Fruit fly (Drosophila melanogaster) whole organism, prepupa: Measurements from ENCODE around the gene CG14621.

Source experiments
- CG10669 ChIP-seq: fragments of 200-800 bp; sonication (Bioruptor generic); optimal IDR thresholded peaks from 3 replicates; lab custom pipeline; 2018; ENCODE audit warnings: missing biosample characterization, mild to moderate bottlenecking, missing genetic modification characterization, moderate library complexity
- CG8119 ChIP-seq: fragments of 200-800 bp; sonication (Bioruptor generic); IDR thresholded peaks from 3 replicates; pipeline ENCODE4 v1.3.6; 2022; ENCODE audit warnings: missing biosample characterization, missing genetic modification characterization
- Ets96B ChIP-seq: fragments of 200-800 bp; optimal IDR thresholded peaks from 2 replicates; lab custom pipeline; 2019; ENCODE audit warnings: missing biosample characterization, mild to moderate bottlenecking, missing genetic modification characterization, moderate library complexity
- Lpt ChIP-seq: fragments of 200-800 bp; sonication (Bioruptor generic); optimal IDR thresholded peaks from 3 replicates; lab custom pipeline; 2016; ENCODE audit warnings: missing biosample characterization, missing genetic modification characterization
- Met ChIP-seq: fragments of 200-800 bp; sonication (Bioruptor generic); optimal IDR thresholded peaks from 3 replicates; lab custom pipeline; 2016; ENCODE audit warnings: missing biosample characterization, missing genetic modification characterization
- cyc ChIP-seq: fragments of 200-800 bp; sonication (Bioruptor generic); optimal IDR thresholded peaks from 3 replicates; lab custom pipeline; 2016; ENCODE audit warnings: missing biosample characterization, missing genetic modification characterization
- dac ChIP-seq: fragments of 200-800 bp; sonication (Bioruptor generic); optimal IDR thresholded peaks from 2 replicates; lab custom pipeline; 2017; ENCODE audit warnings: missing biosample characterization, mild to moderate bottlenecking, missing genetic modification characterization
- fd59A ChIP-seq: fragments of 200-800 bp; sonication (Bioruptor generic); optimal IDR thresholded peaks from 2 replicates; lab custom pipeline; 2017; ENCODE audit warnings: missing biosample characterization, mild to moderate bottlenecking, missing genetic modification characterization, missing genetic modification reagents
- pdm3 ChIP-seq: fragments of 200-800 bp; sonication (Bioruptor generic); optimal IDR thresholded peaks from 3 replicates; lab custom pipeline; 2016; ENCODE audit warnings: missing biosample characterization, missing genetic modification characterization
- svp ChIP-seq: fragments of 200-800 bp; sonication (Bioruptor generic); peaks from one replicate; lab custom pipeline; 2016; ENCODE audit warnings: missing biosample characterization, missing genetic modification characterization

DNA sequence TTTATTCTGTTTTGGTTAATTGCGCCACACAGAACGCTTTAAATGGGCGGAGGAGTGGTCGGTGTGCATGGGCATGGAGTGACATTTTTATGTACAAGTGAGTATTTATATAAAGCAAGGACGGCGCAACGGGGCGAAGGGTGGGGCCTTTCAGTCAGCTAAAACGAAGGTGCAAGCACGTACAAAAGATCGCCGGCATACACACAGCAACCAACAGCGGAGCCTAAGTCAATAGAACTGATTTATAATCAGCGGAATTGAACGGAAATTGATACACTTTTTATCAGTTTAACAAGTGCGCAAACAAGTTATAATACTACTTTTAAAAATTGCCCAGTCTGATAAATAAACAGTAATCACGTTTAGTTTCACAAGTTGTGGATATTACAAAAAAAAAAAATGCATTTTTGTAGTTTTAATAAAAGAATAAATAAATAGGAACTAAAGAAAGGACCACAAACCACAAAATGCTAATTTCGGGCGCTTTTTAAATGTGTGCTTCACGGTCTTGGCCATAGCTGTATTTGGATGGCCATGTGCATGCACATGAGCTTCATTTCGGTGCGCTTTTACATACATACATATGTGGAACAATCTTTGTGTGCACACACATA, 35.3 kb downstream of the CG14621 start:
- TF ChIP-seq Lpt (GFP tag; lab: Kevin White, UChicago) (peak; percentile 35), pdm3 (GFP tag; lab: Kevin White, UChicago) (peak; percentile 61), cyc (GFP tag; lab: Kevin White, UChicago) (peak; percentile 70), fd59A (GFP tag; lab: Kevin White, UChicago) (no peak), CG10669 (GFP tag; lab: Kevin White, UChicago) (peak; percentile 42), Ets96B (tag; lab: Kevin White, UChicago) (peak; percentile 43), Met (GFP tag; lab: Kevin White, UChicago) (peak; percentile 82), CG8119 (GFP tag; lab: Robert Waterston, UW) (peak; percentile 77), svp (GFP tag; lab: Kevin White, UChicago) (peak; percentile 87), dac (GFP tag; lab: Kevin White, UChicago) (peak; percentile 1)
